Worm (Caenorhabditis elegans) whole organism, late embryonic: ENCODE results near the gene F21G4.1.

Source experiments
- F13H6.1 ChIP-seq: sonication (generic microtip); optimal IDR thresholded peaks from 2 replicates; lab custom pipeline; 2016; ENCODE audit warnings: missing genetic modification characterization, missing compliant biosample characterization
- ama-1 ChIP-seq: fragments of 150-350 bp; optimal IDR thresholded peaks from 2 replicates; lab custom pipeline; 2014
- ceh-45 ChIP-seq: fragments of 200-800 bp; sonication (Bioruptor generic); IDR thresholded peaks from 2 replicates; pipeline ENCODE4 v1.3.6; 2022; ENCODE audit warnings: missing genetic modification reagents, missing genetic modification characterization, missing compliant biosample characterization
- ets-4 ChIP-seq: sonication (generic microtip); optimal IDR thresholded peaks from 2 replicates; lab custom pipeline; 2016; ENCODE audit warnings: missing genetic modification characterization, missing compliant biosample characterization
- fkh-10 ChIP-seq: fragments of 150-350 bp; optimal IDR thresholded peaks from 2 replicates; lab custom pipeline; 2014; ENCODE audit warnings: missing biosample characterization, missing genetic modification reagents, missing genetic modification characterization
- pqm-1 ChIP-seq: sonication (generic microtip); optimal IDR thresholded peaks from 2 replicates; lab custom pipeline; 2016; ENCODE audit warnings: missing genetic modification characterization, missing compliant biosample characterization
- sox-4 ChIP-seq: sonication (generic microtip); optimal IDR thresholded peaks from 2 replicates; lab custom pipeline; 2017; ENCODE audit warnings: mild to moderate bottlenecking, missing genetic modification characterization, inconsistent platforms, missing compliant biosample characterization
- unc-3 ChIP-seq, 2 experiments: fragments of 200-800 bp in 1 of 2; sonication (Bioruptor generic) in 1 of 2; sonication (generic microtip) in 1 of 2; conservative IDR thresholded peaks in 1 of 2; optimal IDR thresholded peaks in 1 of 2; 2 replicates each; pipeline versions ENCODE4 v1.3.6 to Lab custom; 2016 to 2022; ENCODE audit warnings: missing compliant biosample characterization in 2 of 2, missing genetic modification characterization in 2 of 2, missing genetic modification reagents in 1 of 2
- unc-42 ChIP-seq: sonication (generic microtip); optimal IDR thresholded peaks from 2 replicates; lab custom pipeline; 2016; ENCODE audit warnings: missing genotype, missing genetic modification characterization, missing compliant biosample characterization

- no peak for TF ChIP-seq ceh-45 (GFP tag; lab: Robert Waterston, UW)
- TF ChIP-seq pqm-1 = no peak
- TF ChIP-seq fkh-10 (GFP tag; lab: Kevin White, UChicago) = no peak
- TF ChIP-seq ama-1 (lab: Kevin White, UChicago) = no peak
- TF ChIP-seq unc-42 (tag; lab: Kevin White, UChicago) = no peak
- no peak for TF ChIP-seq F13H6.1 (tag; lab: Kevin White, UChicago)
- no peak for TF ChIP-seq ets-4
- TF ChIP-seq sox-4 (tag; lab: Kevin White, UChicago) = no peak
- no peak for TF ChIP-seq unc-3 (GFP tag; conservative IDR thresholded peaks at IDR 0.05; lab: Robert Waterston, UW)
- no peak for TF ChIP-seq unc-3 (tag; optimal IDR thresholded peaks at IDR 0.05; lab: Kevin White, UChicago)
Observed at ce11 chrX:9843568-9843967, 48.6 kb downstream of the F21G4.1 start.
